Worm (Caenorhabditis elegans): ENCODE results near the gene jnk-1.

- TF ChIP-seq nhr-12 (tag; optimal IDR thresholded peaks at IDR 0.05): no peak
- TF ChIP-seq lin-13 (tag; optimal IDR thresholded peaks at IDR 0.05): no peak
These were observed 54.3 kb downstream of the jnk-1 start, which contains the start of gene trxr-1 for ce11 chrIV:7011728-7012127.
